Worm (Caenorhabditis elegans) whole organism, early embryonic: Measurements from ENCODE around the gene Y61A9LA.1.

Experiments used
- F13C5.2 ChIP-seq: sonication (generic microtip); optimal IDR thresholded peaks from 2 replicates; lab custom pipeline; 2017; ENCODE audit warnings: mild to moderate bottlenecking, missing genetic modification characterization, inconsistent platforms, missing compliant biosample characterization
- aly-1 ChIP-seq: sonication (generic microtip); optimal IDR thresholded peaks from 2 replicates; lab custom pipeline; 2016; ENCODE audit warnings: missing genetic modification characterization, missing compliant biosample characterization
- ama-1 ChIP-seq: fragments of 150-350 bp; optimal IDR thresholded peaks from 2 replicates; lab custom pipeline; 2014
- ceh-13 ChIP-seq: fragments of 200-800 bp; sonication (Bioruptor generic); optimal IDR thresholded peaks from 2 replicates; lab custom pipeline; 2018; ENCODE audit warnings: mild to moderate bottlenecking, missing genetic modification characterization, missing compliant biosample characterization
- hmbx-1 ChIP-seq: sonication (generic microtip); optimal IDR thresholded peaks from 2 replicates; lab custom pipeline; 2016; ENCODE audit warnings: mild to moderate bottlenecking, missing genetic modification characterization, missing compliant biosample characterization
- hnd-1 ChIP-seq: sonication (generic microtip); optimal IDR thresholded peaks from 2 replicates; lab custom pipeline; 2016; ENCODE audit warnings: missing genetic modification characterization, missing compliant biosample characterization
- pes-1 ChIP-seq: fragments of 200-800 bp; sonication (Bioruptor generic); IDR thresholded peaks from 2 replicates; pipeline ENCODE4 v1.3.6; 2022; ENCODE audit warnings: missing genetic modification reagents, missing genetic modification characterization, missing compliant biosample characterization
- tbx-11 ChIP-seq: fragments of 200-800 bp; sonication (Bioruptor generic); IDR thresholded peaks from 2 replicates; pipeline ENCODE4 v1.3.6; 2022; ENCODE audit warnings: missing genetic modification characterization, missing compliant biosample characterization
- tra-4 ChIP-seq: sonication (generic microtip); optimal IDR thresholded peaks from 2 replicates; lab custom pipeline; 2017; ENCODE audit warnings: missing genetic modification characterization, missing compliant biosample characterization

DNA sequence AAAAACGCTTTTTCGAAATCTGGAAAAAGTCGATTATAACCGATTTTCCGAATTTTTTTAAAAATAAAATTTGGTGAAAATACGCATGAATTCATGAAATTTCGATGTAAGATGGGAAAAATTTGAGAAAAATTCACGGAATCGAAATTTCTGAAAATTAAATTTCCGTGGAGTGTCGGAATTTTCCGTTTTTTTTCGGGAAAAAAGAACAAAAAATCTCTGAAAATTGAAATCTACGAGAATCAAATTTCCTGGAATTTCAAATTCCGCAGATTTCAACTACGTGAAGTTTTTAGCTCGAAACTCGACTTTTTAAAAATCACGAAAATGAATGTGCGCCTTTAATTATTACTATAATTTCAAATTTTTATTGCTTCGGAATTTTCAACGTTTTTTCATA is 41.2 kb downstream of the Y61A9LA.1 start:
- TF ChIP-seq ama-1 (lab: Kevin White, UChicago): no peak
- TF ChIP-seq F13C5.2 (tag; lab: Kevin White, UChicago): no peak
- TF ChIP-seq aly-1: no peak
- no peak for TF ChIP-seq tra-4 (tag; lab: Kevin White, UChicago)
- no peak for TF ChIP-seq tbx-11 (GFP tag; lab: Robert Waterston, UW)
- no peak for TF ChIP-seq pes-1 (GFP tag; lab: Robert Waterston, UW)
- no peak for TF ChIP-seq hmbx-1 (tag; lab: Kevin White, UChicago)
- TF ChIP-seq ceh-13 (GFP tag; lab: Kevin White, UChicago): no peak
- no peak for TF ChIP-seq hnd-1 (tag; lab: Kevin White, UChicago)
